Worm (Caenorhabditis elegans) whole organism, L4 larva: ENCODE measurements around the gene glb-27.

Source experiments
- D1046.2 ChIP-seq: fragments of 200-800 bp; sonication (Bioruptor generic); IDR thresholded peaks from 2 replicates; pipeline ENCODE4 v1.3.6; 2022; ENCODE audit warnings: missing genetic modification characterization, missing compliant biosample characterization
- F26F4.8 ChIP-seq: fragments of 200-800 bp; sonication (Bioruptor generic); conservative IDR thresholded peaks from 2 replicates; pipeline ENCODE4 v1.3.6; 2022; ENCODE audit warnings: missing genetic modification characterization, missing compliant biosample characterization
- F49E8.2 ChIP-seq: sonication (generic microtip); optimal IDR thresholded peaks from 2 replicates; lab custom pipeline; 2016; ENCODE audit warnings: missing compliant biosample characterization, mild to moderate bottlenecking, missing genetic modification characterization, borderline replicate concordance
- T20F7.1 ChIP-seq: fragments of 200-800 bp; sonication (Bioruptor generic); optimal IDR thresholded peaks from 2 replicates; lab custom pipeline; 2018; ENCODE audit warnings: mild to moderate bottlenecking, missing genetic modification characterization, missing compliant biosample characterization
- T26A8.4 ChIP-seq: fragments of 200-800 bp; sonication (Bioruptor generic); IDR thresholded peaks from 2 replicates; pipeline ENCODE4 v1.3.6; 2022; ENCODE audit warnings: missing genetic modification characterization, missing compliant biosample characterization
- Y105C5A.15 ChIP-seq: fragments of 200-800 bp; sonication (Bioruptor generic); IDR thresholded peaks from 2 replicates; pipeline ENCODE4 v1.3.6; 2022; ENCODE audit warnings: missing genetic modification characterization, missing compliant biosample characterization
- Y48G9A.11 ChIP-seq: fragments of 200-800 bp; sonication (Bioruptor generic); IDR thresholded peaks from 2 replicates; pipeline ENCODE4 v1.3.6; 2022; ENCODE audit warnings: missing genetic modification reagents, missing genetic modification characterization, missing compliant biosample characterization
- aha-1 ChIP-seq: fragments of 150-350 bp; peaks from one replicate; lab custom pipeline; 2014; ENCODE audit warnings: missing biosample characterization, missing genetic modification characterization
- arid-1 ChIP-seq: fragments of 200-800 bp; sonication (Bioruptor generic); conservative IDR thresholded peaks from 2 replicates; pipeline ENCODE4 v1.3.6; 2022; ENCODE audit warnings: missing genetic modification reagents, missing genetic modification characterization, missing compliant biosample characterization
- attf-4 ChIP-seq: sonication (generic microtip); optimal IDR thresholded peaks from 3 replicates; lab custom pipeline; 2017; ENCODE audit warnings: missing biosample characterization, missing genetic modification characterization
- ceh-20 ChIP-seq: fragments of 200-800 bp; sonication (Bioruptor generic); IDR thresholded peaks from 2 replicates; pipeline ENCODE4 v1.3.6; 2022; ENCODE audit warnings: missing genetic modification reagents, missing genetic modification characterization, missing compliant biosample characterization
- ceh-82 ChIP-seq: sonication (generic microtip); optimal IDR thresholded peaks from 2 replicates; lab custom pipeline; 2017; ENCODE audit warnings: missing biosample characterization, missing genetic modification characterization
- ces-1 ChIP-seq: fragments of 150-350 bp; sonication (generic microtip); optimal IDR thresholded peaks from 4 replicates; lab custom pipeline; 2014; ENCODE audit warnings: missing biosample characterization, missing genetic modification reagents, missing genetic modification characterization
- daf-12 ChIP-seq: fragments of 150-350 bp; optimal IDR thresholded peaks from 2 replicates; lab custom pipeline; 2014; ENCODE audit warnings: missing biosample characterization, missing genetic modification reagents, missing genetic modification characterization
- daf-16 ChIP-seq, 3 experiments: sonication (generic microtip); optimal IDR thresholded peaks; 2 replicates each; lab custom pipeline; 2016 to 2017; ENCODE audit warnings: missing genetic modification characterization in 3 of 3, missing genetic modification reagents in 3 of 3, mild to moderate bottlenecking in 2 of 3, missing compliant biosample characterization in 2 of 3, missing biosample characterization in 1 of 3, moderate library complexity in 1 of 3
- dmd-6 ChIP-seq: fragments of 200-800 bp; sonication (Bioruptor generic); IDR thresholded peaks from 2 replicates; pipeline ENCODE4 v1.3.6; 2022; ENCODE audit warnings: missing genetic modification reagents, missing genetic modification characterization, missing compliant biosample characterization
- dmd-8 ChIP-seq: fragments of 200-800 bp; sonication (Bioruptor generic); IDR thresholded peaks from 2 replicates; pipeline ENCODE4 v1.3.6; 2022; ENCODE audit warnings: missing genetic modification characterization, missing compliant biosample characterization
- dpl-1 ChIP-seq: fragments of 150-350 bp; optimal IDR thresholded peaks from 2 replicates; lab custom pipeline; 2014; ENCODE audit warnings: missing biosample characterization, missing genetic modification reagents, missing genetic modification characterization
- egl-43 ChIP-seq: fragments of 200-800 bp; sonication (Bioruptor generic); IDR thresholded peaks from 2 replicates; pipeline ENCODE4 v1.3.6; 2022; ENCODE audit warnings: missing genetic modification reagents, missing genetic modification characterization, missing compliant biosample characterization
- fos-1 ChIP-seq: fragments of 150-350 bp; optimal IDR thresholded peaks from 2 replicates; lab custom pipeline; 2014; ENCODE audit warnings: missing biosample characterization, missing genetic modification characterization
- lin-15B ChIP-seq: fragments of 150-350 bp; sonication (generic microtip); optimal IDR thresholded peaks from 3 replicates; lab custom pipeline; 2014; ENCODE audit warnings: missing biosample characterization, missing genetic modification characterization
- lin-29 ChIP-seq: fragments of 200-800 bp; sonication (Bioruptor generic); IDR thresholded peaks from 2 replicates; pipeline ENCODE4 v1.3.6; 2022; ENCODE audit warnings: missing genetic modification reagents, missing genetic modification characterization, missing compliant biosample characterization
- lin-38 ChIP-seq: fragments of 200-800 bp; sonication (Bioruptor generic); IDR thresholded peaks from 2 replicates; pipeline ENCODE4 v1.3.6; 2022; ENCODE audit warnings: missing genetic modification reagents, missing genetic modification characterization, missing compliant biosample characterization
- lin-39 ChIP-seq: fragments of 150-350 bp; optimal IDR thresholded peaks from 2 replicates; lab custom pipeline; 2014; ENCODE audit warnings: missing biosample characterization, missing genetic modification reagents, missing genetic modification characterization
- madf-9 ChIP-seq: fragments of 200-800 bp; sonication (Bioruptor generic); conservative IDR thresholded peaks from 2 replicates; pipeline ENCODE4 v1.3.6; 2022; ENCODE audit warnings: missing genetic modification reagents, missing genetic modification characterization, missing compliant biosample characterization
- nhr-10 ChIP-seq: fragments of 150-350 bp; optimal IDR thresholded peaks from 2 replicates; lab custom pipeline; 2014; ENCODE audit warnings: missing biosample characterization, missing genetic modification characterization
- nhr-11 ChIP-seq: fragments of 150-350 bp; optimal IDR thresholded peaks from 2 replicates; lab custom pipeline; 2014; ENCODE audit warnings: missing biosample characterization, missing genetic modification characterization
- nhr-237 ChIP-seq: sonication (generic microtip); optimal IDR thresholded peaks from 2 replicates; lab custom pipeline; 2017; ENCODE audit warnings: missing biosample characterization, missing genetic modification characterization
- php-3 ChIP-seq: fragments of 200-800 bp; sonication (Bioruptor generic); IDR thresholded peaks from 2 replicates; pipeline ENCODE4 v1.3.6; 2022; ENCODE audit warnings: missing genetic modification reagents, missing genetic modification characterization, missing compliant biosample characterization
- pqm-1 ChIP-seq: sonication (generic microtip); optimal IDR thresholded peaks from 2 replicates; lab custom pipeline; 2017; ENCODE audit warnings: missing biosample characterization, missing genetic modification characterization
- saeg-2 ChIP-seq: fragments of 200-800 bp; sonication (Bioruptor generic); IDR thresholded peaks from 2 replicates; pipeline ENCODE4 v1.3.6; 2022; ENCODE audit warnings: missing genetic modification reagents, missing genetic modification characterization, missing compliant biosample characterization
- snpc-1.2 ChIP-seq: fragments of 200-800 bp; sonication (Bioruptor generic); IDR thresholded peaks from 2 replicates; pipeline ENCODE4 v1.3.6; 2022; ENCODE audit warnings: missing genetic modification reagents, missing genetic modification characterization, missing compliant biosample characterization
- spr-1 ChIP-seq: sonication (generic microtip); optimal IDR thresholded peaks from 2 replicates; lab custom pipeline; 2016; ENCODE audit warnings: mild to moderate bottlenecking, missing genetic modification characterization, missing compliant biosample characterization
- tag-97 ChIP-seq: fragments of 200-800 bp; sonication (Bioruptor generic); IDR thresholded peaks from 2 replicates; pipeline ENCODE4 v1.3.6; 2022; ENCODE audit warnings: missing genetic modification characterization, missing compliant biosample characterization
- tra-1 ChIP-seq: fragments of 200-800 bp; sonication (Bioruptor generic); IDR thresholded peaks from 2 replicates; pipeline ENCODE4 v1.3.6; 2022; ENCODE audit warnings: missing genetic modification reagents, missing genetic modification characterization, missing compliant biosample characterization
- unc-130 ChIP-seq: sonication (generic microtip); optimal IDR thresholded peaks from 2 replicates; lab custom pipeline; 2016; ENCODE audit warnings: missing genetic modification reagents, missing genetic modification characterization, missing compliant biosample characterization
- unc-62 ChIP-seq, 3 experiments: fragments of 150-350 bp in 1 of 3; sonication (generic microtip); optimal IDR thresholded peaks in 2 of 3; peaks in 1 of 3; 1 replicate in 1 of 3; 2 replicates in 2 of 3; lab custom pipeline; 2014 to 2017; ENCODE audit warnings: missing biosample characterization in 3 of 3, missing genetic modification characterization in 3 of 3, missing genetic modification reagents in 3 of 3, missing genotype in 1 of 3
- zip-11 ChIP-seq: fragments of 200-800 bp; sonication (Bioruptor generic); IDR thresholded peaks from 2 replicates; pipeline ENCODE4 v1.3.6; 2022; ENCODE audit warnings: missing genetic modification characterization, missing compliant biosample characterization
- zip-2 ChIP-seq: fragments of 150-350 bp; optimal IDR thresholded peaks from 2 replicates; lab custom pipeline; 2014; ENCODE audit warnings: missing biosample characterization, missing genetic modification characterization

Gene glb-27

ce11 chrII:8577509-8578099, 21.5 kb upstream of the glb-27 start, which contains the start of gene F54C9.9 (continued):
- TF ChIP-seq ceh-20 (GFP tag; lab: Robert Waterston, UW) (no peak), daf-12 (tag; lab: Kevin White, UChicago) (no peak), F49E8.2 (no peak), saeg-2 (no peak), dpl-1 (GFP tag; lab: Kevin White, UChicago) (peak; percentile 4), F26F4.8 (GFP tag; lab: Robert Waterston, UW) (no peak), php-3 (no peak), unc-130 (GFP tag; lab: Kevin White, UChicago) (peak; percentile 54), Y105C5A.15 (GFP tag; lab: Robert Waterston, UW) (no peak), T20F7.1 (no peak), snpc-1.2 (peak; percentile 64; the same call in 1 of the 2 replicates), zip-2 (tag; lab: Kevin White, UChicago) (no peak), Y48G9A.11 (GFP tag; lab: Robert Waterston, UW) (no peak), fos-1 (tag; lab: Kevin White, UChicago) (no peak), spr-1 (tag; lab: Kevin White, UChicago) (no peak), dmd-8 (GFP tag; lab: Robert Waterston, UW) (no peak), attf-4 (no peak)
- TF ChIP-seq, all 104 proteins: peak for 9

ce11 chrII:8575184-8575583, 19.1 kb upstream of the glb-27 start, which contains the start of gene puf-5:
Gene puf-5, plus strand, starts transcription at chrII:8575541.
- TF ChIP-seq unc-130 (GFP tag; lab: Kevin White, UChicago): peak; percentile 24
- TF ChIP-seq lin-38: 0 out of 2 replicates have a peak, but pooled peaks have one; percentile 4
- TF ChIP-seq daf-12 (tag; lab: Kevin White, UChicago): no peak
- no peak for TF ChIP-seq dpl-1 (GFP tag; lab: Kevin White, UChicago)
- TF ChIP-seq, all 104 proteins: peak for 2

- peak; percentile 44 for TF ChIP-seq lin-38
- no peak for TF ChIP-seq nhr-237 (tag; lab: Kevin White, UChicago)
Observed at ce11 chrII:8573044-8573443, 17.0 kb upstream of the glb-27 start, which contains the start of gene F54C9.7. Gene F54C9.7, plus strand, starts transcription at chrII:8573344.

ce11 chrII:8570977-8571376, 14.9 kb upstream of the glb-27 start, which contains the start of gene bcs-1:
Gene bcs-1, plus strand, starts transcription at chrII:8571085.
- TF ChIP-seq lin-38 (peak; percentile 49; the same call in 1 of the 2 replicates), T26A8.4 (GFP tag; lab: Robert Waterston, UW) (no peak), tra-1 (0 out of 2 replicates have a peak, but pooled peaks have one; percentile 14), arid-1 (GFP tag; lab: Robert Waterston, UW) (no peak), madf-9 (no peak), tag-97 (GFP tag; lab: Robert Waterston, UW) (no peak), daf-16 (GFP tag; optimal IDR thresholded peaks at IDR 0.05; lab: Kevin White, UChicago) (no peak), daf-16 (tag; optimal IDR thresholded peaks at IDR 0.05; lab: Kevin White, UChicago) (peak; percentile 14), F49E8.2 (peak; percentile 39), Y48G9A.11 (GFP tag; lab: Robert Waterston, UW) (0 out of 2 replicates have a peak, but pooled peaks have one; percentile 7)

- TF ChIP-seq spr-1 (tag; lab: Kevin White, UChicago) (peak; percentile 47), unc-62 (GFP tag; optimal IDR thresholded peaks at IDR 0.05 in 1 of 2; lab: Kevin White, UChicago) (peak in 1 of 2 experiments; percentile 96), unc-62 (tag; optimal IDR thresholded peaks at IDR 0.05; lab: Kevin White, UChicago) (no peak), dmd-6 (peak; percentile 60), nhr-237 (tag; lab: Kevin White, UChicago) (no peak), lin-15B (tag; lab: Kevin White, UChicago) (no peak), lin-29 (GFP tag; lab: Robert Waterston, UW) (no peak), D1046.2 (no peak), arid-1 (GFP tag; lab: Robert Waterston, UW) (peak; percentile 60; the same call in 1 of the 2 replicates), zip-11 (GFP tag; lab: Robert Waterston, UW) (no peak), attf-4 (no peak), lin-39 (tag; lab: Kevin White, UChicago) (no peak), aha-1 (peak; percentile 97), nhr-11 (tag; lab: Kevin White, UChicago) (peak; percentile 87), egl-43 (GFP tag; lab: Robert Waterston, UW) (no peak), nhr-10 (tag; lab: Kevin White, UChicago) (no peak), php-3 (0 out of 2 replicates have a peak, but pooled peaks have one; percentile 62), ceh-82 (no peak), pqm-1 (tag; lab: Kevin White, UChicago) (no peak), ces-1 (GFP tag; lab: Kevin White, UChicago) (no peak)
Observed at ce11 chrII:8569038-8569977, 13.2 kb upstream of the glb-27 start, which contains the start of the genes col-38 and rpl-5. Gene col-38, minus strand, starts transcription at chrII:8569088. Gene rpl-5, plus strand, starts transcription at chrII:8569927.
